Fruit fly (Drosophila melanogaster) whole organism, embryonic: ENCODE measurements around the gene CG4465.

Source experiments
- Blimp-1 ChIP-seq: fragments of 200-800 bp; sonication (Bioruptor generic); optimal IDR thresholded peaks from 3 replicates; lab custom pipeline; 2018; ENCODE audit warnings: missing biosample characterization, missing genetic modification characterization, mild to moderate bottlenecking, moderate library complexity, missing genetic modification reagents
- Bteb2 ChIP-seq: fragments of 200-800 bp; sonication (Bioruptor generic); optimal IDR thresholded peaks from 2 replicates; lab custom pipeline; 2016; ENCODE audit warnings: missing biosample characterization, missing genetic modification characterization
- CG11085 ChIP-seq: fragments of 200-800 bp; sonication (Bioruptor generic); IDR thresholded peaks from 2 replicates; pipeline ENCODE4 v1.3.6; 2022; ENCODE audit warnings: missing biosample characterization, missing genetic modification characterization
- CG15696 ChIP-seq: fragments of 200-800 bp; sonication (Bioruptor generic); optimal IDR thresholded peaks from 2 replicates; lab custom pipeline; 2019; ENCODE audit warnings: missing biosample characterization, mild to moderate bottlenecking, missing genetic modification characterization, moderate library complexity
- CG2712 ChIP-seq: fragments of 200-800 bp; optimal IDR thresholded peaks from 3 replicates; lab custom pipeline; 2019; ENCODE audit warnings: missing biosample characterization, mild to moderate bottlenecking, missing genetic modification characterization, moderate library complexity
- CG34376 ChIP-seq: fragments of 200-800 bp; sonication (Bioruptor generic); optimal IDR thresholded peaks from 2 replicates; lab custom pipeline; 2018; ENCODE audit warnings: missing biosample characterization, mild to moderate bottlenecking, missing genetic modification characterization
- CG42726 ChIP-seq: fragments of 200-800 bp; sonication (Bioruptor generic); IDR thresholded peaks from 2 replicates; pipeline ENCODE4 v1.3.6; 2022; ENCODE audit warnings: missing biosample characterization, missing genetic modification characterization; ENCODE audit not compliant: partially characterized antibody
- CG4424 ChIP-seq: fragments of 200-800 bp; sonication (Bioruptor generic); optimal IDR thresholded peaks from 3 replicates; lab custom pipeline; 2016; ENCODE audit warnings: missing biosample characterization, missing genetic modification characterization
- CG6254 ChIP-seq: fragments of 200-800 bp; sonication (Bioruptor generic); optimal IDR thresholded peaks from 3 replicates; lab custom pipeline; 2017; ENCODE audit warnings: mild to moderate bottlenecking, missing biosample characterization, missing genetic modification reagents, missing genetic modification characterization
- CG6689 ChIP-seq: fragments of 200-800 bp; sonication (Bioruptor generic); IDR thresholded peaks from 2 replicates; pipeline ENCODE4 v1.3.6; 2022; ENCODE audit warnings: missing biosample characterization, missing genetic modification characterization
- CG8359 ChIP-seq: fragments of 200-800 bp; sonication (Bioruptor generic); optimal IDR thresholded peaks from 2 replicates; lab custom pipeline; 2017; ENCODE audit warnings: missing biosample characterization, mild to moderate bottlenecking, missing genetic modification characterization, borderline replicate concordance
- CG9727 ChIP-seq: fragments of 200-800 bp; sonication (Bioruptor generic); optimal IDR thresholded peaks from 3 replicates; lab custom pipeline; 2017; ENCODE audit warnings: missing biosample characterization, mild to moderate bottlenecking, missing genetic modification characterization
- CTCF ChIP-seq: fragments of 200-800 bp; sonication (Bioruptor generic); optimal IDR thresholded peaks from 2 replicates; lab custom pipeline; 2017; ENCODE audit warnings: missing biosample characterization, mild to moderate bottlenecking, missing genetic modification characterization, moderate library complexity
- CrebB ChIP-seq: fragments of 200-800 bp; sonication (Bioruptor generic); optimal IDR thresholded peaks from 3 replicates; lab custom pipeline; 2018; ENCODE audit warnings: missing biosample characterization, mild to moderate bottlenecking, missing genetic modification characterization
- Eip74EF ChIP-seq, 2 experiments: fragments of 200-800 bp in 1 of 2; fragments of >200 bp in 1 of 2; sonication (Bioruptor generic) in 1 of 2; optimal IDR thresholded peaks; 2 replicates each; lab custom pipeline; 2017 to 2019; ENCODE audit warnings: missing biosample characterization in 2 of 2, missing genetic modification characterization in 2 of 2, mild to moderate bottlenecking in 1 of 2, moderate library complexity in 1 of 2
- HHEX ChIP-seq: fragments of 200-800 bp; sonication (Bioruptor generic); optimal IDR thresholded peaks from 3 replicates; lab custom pipeline; 2017; ENCODE audit warnings: missing biosample characterization, mild to moderate bottlenecking, missing genetic modification characterization, missing genetic modification reagents
- Myb ChIP-seq: fragments of 200-800 bp; sonication (Bioruptor generic); optimal IDR thresholded peaks from 2 replicates; lab custom pipeline; 2016; ENCODE audit warnings: missing biosample characterization, missing genetic modification characterization
- Oli ChIP-seq: fragments of 200-800 bp; sonication (Bioruptor generic); optimal IDR thresholded peaks from 2 replicates; lab custom pipeline; 2018; ENCODE audit warnings: missing biosample characterization, mild to moderate bottlenecking, missing genetic modification characterization, moderate library complexity
- Opbp ChIP-seq: fragments of 200-800 bp; sonication (Bioruptor generic); IDR thresholded peaks from 3 replicates; pipeline ENCODE4 v1.3.6; 2022; ENCODE audit warnings: missing biosample characterization, missing genetic modification characterization; ENCODE audit not compliant: partially characterized antibody
- Poxn ChIP-seq: fragments of 200-800 bp; sonication (Bioruptor generic); IDR thresholded peaks from 2 replicates; pipeline ENCODE4 v1.3.6; 2022; ENCODE audit warnings: missing biosample characterization, missing genetic modification characterization
- Sin3A ChIP-seq: fragments of >200 bp; optimal IDR thresholded peaks from 2 replicates; lab custom pipeline; 2018
- Sox100B ChIP-seq: fragments of 200-800 bp; sonication (Bioruptor generic); optimal IDR thresholded peaks from 3 replicates; lab custom pipeline; 2018; ENCODE audit warnings: missing biosample characterization, mild to moderate bottlenecking, missing genetic modification characterization
- TFAM ChIP-seq: fragments of 200-800 bp; sonication (Bioruptor generic); optimal IDR thresholded peaks from 2 replicates; lab custom pipeline; 2017; ENCODE audit warnings: missing biosample characterization, missing genetic modification characterization, inconsistent platforms
- Taf1 ChIP-seq: fragments of 200-800 bp; sonication (Bioruptor generic); IDR thresholded peaks from 2 replicates; pipeline ENCODE4 v1.3.6; 2022; ENCODE audit warnings: missing biosample characterization, missing genetic modification characterization
- az2 ChIP-seq: fragments of 200-800 bp; sonication (Bioruptor generic); optimal IDR thresholded peaks from 3 replicates; lab custom pipeline; 2016; ENCODE audit warnings: missing biosample characterization, missing genetic modification characterization
- br ChIP-seq: fragments of >200 bp; optimal IDR thresholded peaks from 2 replicates; lab custom pipeline; 2017
- dm ChIP-seq: fragments of 200-800 bp; sonication (Bioruptor generic); optimal IDR thresholded peaks from 3 replicates; lab custom pipeline; 2016; ENCODE audit warnings: missing biosample characterization, missing genetic modification characterization
- en ChIP-seq: fragments of 200-800 bp; sonication (Bioruptor generic); optimal IDR thresholded peaks from 2 replicates; lab custom pipeline; 2016; ENCODE audit warnings: missing biosample characterization, missing genetic modification characterization
- eyg ChIP-seq: fragments of 200-800 bp; sonication (Bioruptor generic); optimal IDR thresholded peaks from 3 replicates; lab custom pipeline; 2016; ENCODE audit warnings: missing biosample characterization, missing genetic modification characterization
- fd102C ChIP-seq: fragments of 200-800 bp; sonication (Bioruptor generic); optimal IDR thresholded peaks from 2 replicates; lab custom pipeline; 2018; ENCODE audit warnings: missing biosample characterization, mild to moderate bottlenecking, missing genetic modification characterization, moderate library complexity
- fd64A ChIP-seq: fragments of 200-800 bp; sonication (Bioruptor generic); optimal IDR thresholded peaks from 3 replicates; lab custom pipeline; 2018; ENCODE audit warnings: missing biosample characterization, mild to moderate bottlenecking, missing genetic modification characterization
- gce ChIP-seq: fragments of 200-800 bp; sonication (Bioruptor generic); IDR thresholded peaks from 3 replicates; pipeline ENCODE4 v1.3.6; 2022; ENCODE audit warnings: missing biosample characterization, missing genetic modification characterization
- jing ChIP-seq: fragments of 200-800 bp; sonication (Bioruptor generic); optimal IDR thresholded peaks from 2 replicates; lab custom pipeline; 2018; ENCODE audit warnings: missing biosample characterization, mild to moderate bottlenecking, missing genetic modification characterization
- jumu ChIP-seq: fragments of 200-800 bp; sonication (Bioruptor generic); optimal IDR thresholded peaks from 3 replicates; lab custom pipeline; 2016; ENCODE audit warnings: missing biosample characterization, missing genetic modification characterization
- ken ChIP-seq: fragments of 200-800 bp; sonication (Bioruptor generic); IDR thresholded peaks from 3 replicates; pipeline ENCODE4 v1.3.6; 2022; ENCODE audit warnings: missing biosample characterization, missing genetic modification characterization
- luna ChIP-seq: fragments of 200-800 bp; sonication (Bioruptor generic); optimal IDR thresholded peaks from 2 replicates; lab custom pipeline; 2016; ENCODE audit warnings: missing biosample characterization, missing genetic modification characterization
- oc ChIP-seq: fragments of 200-800 bp; sonication (Bioruptor generic); optimal IDR thresholded peaks from 2 replicates; lab custom pipeline; 2018; ENCODE audit warnings: missing biosample characterization, mild to moderate bottlenecking, missing genetic modification characterization, moderate library complexity
- p53 ChIP-seq: fragments of 200-800 bp; sonication (Bioruptor generic); optimal IDR thresholded peaks from 2 replicates; lab custom pipeline; 2016; ENCODE audit warnings: missing biosample characterization, missing genetic modification characterization
- pita ChIP-seq: fragments of 200-800 bp; sonication (Bioruptor generic); optimal IDR thresholded peaks from 2 replicates; lab custom pipeline; 2017; ENCODE audit warnings: missing biosample characterization, mild to moderate bottlenecking, missing genetic modification characterization
- pzg ChIP-seq: fragments of 200-800 bp; sonication (Bioruptor generic); optimal IDR thresholded peaks from 3 replicates; lab custom pipeline; 2018; ENCODE audit warnings: missing biosample characterization, mild to moderate bottlenecking, missing genetic modification characterization, moderate library complexity
- run ChIP-seq: fragments of 200-800 bp; sonication (Bioruptor generic); optimal IDR thresholded peaks from 3 replicates; lab custom pipeline; 2018; ENCODE audit warnings: missing biosample characterization, mild to moderate bottlenecking, missing genetic modification characterization
- sens-2 ChIP-seq: fragments of 200-800 bp; sonication (Bioruptor generic); IDR thresholded peaks from 2 replicates; pipeline ENCODE4 v1.3.6; 2022; ENCODE audit warnings: missing biosample characterization, missing genetic modification characterization
- slp2 ChIP-seq: fragments of 200-800 bp; sonication (Bioruptor generic); optimal IDR thresholded peaks from 2 replicates; lab custom pipeline; 2016; ENCODE audit warnings: missing biosample characterization, missing genetic modification characterization
- sr ChIP-seq: fragments of 200-800 bp; sonication (Bioruptor generic); IDR thresholded peaks from 3 replicates; pipeline ENCODE4 v1.3.6; 2022; ENCODE audit warnings: missing biosample characterization, missing genetic modification characterization
- ssp ChIP-seq: fragments of 200-800 bp; sonication (Bioruptor generic); IDR thresholded peaks from 2 replicates; pipeline ENCODE4 v1.3.6; 2022; ENCODE audit warnings: missing biosample characterization, missing genetic modification characterization
- trem ChIP-seq: fragments of 200-800 bp; optimal IDR thresholded peaks from 3 replicates; lab custom pipeline; 2019; ENCODE audit warnings: missing biosample characterization, mild to moderate bottlenecking, missing genetic modification characterization, moderate library complexity
- trh ChIP-seq: fragments of 200-800 bp; sonication (Bioruptor generic); optimal IDR thresholded peaks from 2 replicates; lab custom pipeline; 2016; ENCODE audit warnings: missing biosample characterization, missing genetic modification characterization
- twi ChIP-seq: fragments of 200-800 bp; optimal IDR thresholded peaks from 2 replicates; lab custom pipeline; 2019; ENCODE audit warnings: missing biosample characterization, mild to moderate bottlenecking, missing genetic modification characterization, moderate library complexity
- tx ChIP-seq: fragments of 200-800 bp; sonication (Bioruptor generic); optimal IDR thresholded peaks from 2 replicates; lab custom pipeline; 2016; ENCODE audit warnings: missing biosample characterization, missing genetic modification characterization
- zf30C ChIP-seq: fragments of 200-800 bp; sonication (Bioruptor generic); optimal IDR thresholded peaks from 3 replicates; lab custom pipeline; 2018; ENCODE audit warnings: missing biosample characterization, mild to moderate bottlenecking, missing genetic modification characterization
- zfh1 ChIP-seq: fragments of 200-800 bp; sonication (Bioruptor generic); IDR thresholded peaks from 3 replicates; pipeline ENCODE4 v1.3.6; 2022; ENCODE audit warnings: missing biosample characterization, missing genetic modification characterization

CG4465 gene

dm6 chr3R:19904865-19905373 is 12.7 kb downstream of the CG4465 start, which contains the start of the genes Surf6 and RhoGAP92B (continued):
- peak; percentile 46 for TF ChIP-seq Blimp-1
- TF ChIP-seq sens-2 (GFP tag; lab: Robert Waterston, UW) = no peak
- peak; percentile 23 for TF ChIP-seq fd64A (GFP tag; lab: Kevin White, UChicago)
- no peak for TF ChIP-seq CrebB
- TF ChIP-seq Oli = peak; percentile 59
- TF ChIP-seq luna (GFP tag; lab: Kevin White, UChicago) = peak; percentile 32
- no peak for TF ChIP-seq sr
- peak; percentile 52 for TF ChIP-seq CG6254 (GFP tag; lab: Kevin White, UChicago)
- peak; percentile 42; the same call in 1 of the 2 replicates for TF ChIP-seq Taf1 (GFP tag; lab: Robert Waterston, UW)
- TF ChIP-seq CG8359 = peak; percentile 4
- peak; percentile 77 for TF ChIP-seq jumu (GFP tag; lab: Kevin White, UChicago)
- no peak for TF ChIP-seq jing (GFP tag; lab: Kevin White, UChicago)
- peak; percentile 67 for TF ChIP-seq CG2712 (tag; lab: Kevin White, UChicago)
- TF ChIP-seq CG34376 (GFP tag; lab: Kevin White, UChicago) = peak; percentile 82
- peak; percentile 38 for TF ChIP-seq twi
- TF ChIP-seq zfh1 (GFP tag; lab: Robert Waterston, UW) = peak; percentile 58; the same call in 2 of the 3 replicates
- peak in 1 of 2 experiments; percentile 60 for TF ChIP-seq Eip74EF (GFP tag; optimal IDR thresholded peaks at IDR 0.05; lab: Kevin White, UChicago)
- no peak; the same call in 1 of the 2 replicates for TF ChIP-seq CG42726 (GFP tag; lab: Robert Waterston, UW)
- peak; percentile 47 for TF ChIP-seq CTCF (GFP tag; lab: Kevin White, UChicago)
- TF ChIP-seq CG9727 (GFP tag; lab: Kevin White, UChicago) = peak; percentile 68
- TF ChIP-seq Bteb2 (GFP tag; lab: Kevin White, UChicago) = peak; percentile 58
- TF ChIP-seq pita = no peak
- peak; percentile 96 for TF ChIP-seq Sin3A
- peak; percentile 47 for TF ChIP-seq CG15696 (tag; lab: Kevin White, UChicago)
- TF ChIP-seq CG6689 (GFP tag; lab: Robert Waterston, UW) = peak; percentile 57
- TF ChIP-seq run (tag; lab: Kevin White, UChicago) = peak; percentile 57
- peak; percentile 55 for TF ChIP-seq p53 (GFP tag; lab: Kevin White, UChicago)
- peak; percentile 67 for TF ChIP-seq Sox100B (GFP tag; lab: Kevin White, UChicago)
- no peak for TF ChIP-seq trh
- 0 out of 2 replicates have a peak, but pooled peaks have one; percentile 20 for TF ChIP-seq ssp (GFP tag; lab: Robert Waterston, UW)
- peak; percentile 62 for TF ChIP-seq Myb (GFP tag; lab: Kevin White, UChicago)
- TF ChIP-seq en (GFP tag; lab: Kevin White, UChicago) = peak; percentile 49
- peak; percentile 43 for TF ChIP-seq eyg (GFP tag; lab: Kevin White, UChicago)
- no peak; the same call in 2 of the 3 replicates for TF ChIP-seq Opbp
- no peak for TF ChIP-seq zf30C (GFP tag; lab: Kevin White, UChicago)

DNA sequence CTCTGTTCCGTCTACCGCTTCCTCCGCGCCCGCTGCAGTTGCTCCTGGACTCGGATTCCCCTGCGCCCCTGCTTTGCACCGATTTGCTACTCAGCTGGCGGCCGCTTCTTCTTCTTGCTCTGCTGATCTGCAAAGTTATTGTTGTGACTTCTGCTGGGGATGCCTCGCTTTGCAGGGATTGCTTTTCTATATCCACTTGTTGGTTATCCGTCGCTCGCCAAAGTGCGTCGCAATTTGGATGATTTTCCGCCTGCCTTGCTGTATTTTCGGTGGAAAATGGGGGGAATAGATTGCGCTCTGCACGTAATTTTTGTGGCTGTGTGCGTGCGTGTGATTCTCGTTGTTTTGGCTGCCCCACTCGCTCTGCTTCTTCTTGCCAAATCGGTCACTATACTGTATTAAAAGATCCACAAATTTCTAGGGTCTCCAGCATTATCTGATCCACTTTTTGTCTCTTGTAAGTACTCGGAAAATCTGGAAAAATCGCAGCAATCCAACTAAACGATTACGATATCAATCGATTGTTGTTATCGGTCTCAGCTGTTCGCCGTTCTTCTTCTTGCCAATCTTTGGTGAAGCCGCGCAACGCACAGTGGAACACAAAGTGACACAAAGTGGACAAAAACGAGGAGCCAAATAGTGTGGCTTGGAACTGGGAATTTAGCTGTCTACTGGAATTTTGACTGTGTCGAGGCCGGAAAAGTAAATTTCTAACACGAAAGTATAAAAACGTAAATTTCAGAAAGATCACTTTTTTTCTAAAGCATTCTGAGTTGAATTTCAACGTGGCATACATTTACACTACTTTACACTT is 14.5 kb downstream of the CG4465 start, which contains the start of gene ClpX:
TSS of gene ClpX (minus strand) at position 764 of the 814 bp plus-strand sequence.
- TF ChIP-seq pzg (GFP tag; lab: Kevin White, UChicago) (peak; percentile 75), ken (GFP tag; lab: Robert Waterston, UW) (peak; percentile 26; the same call in 1 of the 3 replicates), TFAM (GFP tag; lab: Kevin White, UChicago) (no peak), oc (tag; lab: Kevin White, UChicago) (no peak), br (lab: Kevin White, UChicago) (no peak), CG11085 (no peak), Poxn (GFP tag; lab: Robert Waterston, UW) (no peak), Sox100B (GFP tag; lab: Kevin White, UChicago) (no peak), CG4424 (GFP tag; lab: Kevin White, UChicago) (no peak), slp2 (GFP tag; lab: Kevin White, UChicago) (no peak), az2 (GFP tag; lab: Kevin White, UChicago) (no peak), tx (no peak), dm (peak; percentile 9), gce (no peak), HHEX (no peak), fd102C (no peak), trem (peak; percentile 57)
